Worm (Caenorhabditis elegans): ENCODE data around the gene C27D6.1.
A peak's percentile ranks its signal among the peaks of the same experiment; 100 is the strongest.

Gene C27D6.1

DNA sequence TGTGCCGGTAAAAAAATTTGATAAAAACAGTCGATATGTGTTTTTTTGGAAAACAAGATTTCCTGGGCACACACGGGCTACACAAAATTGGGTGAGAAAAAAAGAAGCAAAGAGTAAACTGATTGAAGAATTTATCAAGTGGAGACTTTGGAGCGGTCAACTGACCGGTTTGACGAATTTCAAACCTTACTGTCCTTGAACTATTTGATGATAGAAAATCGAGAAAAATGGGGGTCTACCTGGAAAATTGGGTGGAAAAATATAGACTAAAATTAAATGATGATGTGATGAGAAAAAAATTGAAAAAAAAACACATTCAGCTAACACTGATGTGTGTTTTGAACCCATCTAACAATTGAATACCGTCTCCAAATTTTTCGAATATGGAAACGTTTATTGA is 38.3 kb downstream of the C27D6.1 start, which contains the start of gene C34F11.8 (continued):
- no peak for TF ChIP-seq fkh-10 (GFP tag; optimal IDR thresholded peaks at IDR 0.05)
- TF ChIP-seq nhr-71 (tag; optimal IDR thresholded peaks at IDR 0.05) = peak; percentile 58
- no peak for TF ChIP-seq ceh-82 (tag; optimal IDR thresholded peaks at IDR 0.05)
- TF ChIP-seq elt-3 (tag; optimal IDR thresholded peaks at IDR 0.05) = peak in 2 of 6 experiments; percentile 38 to 78
- TF ChIP-seq grh-1 (GFP tag; IDR thresholded peaks at IDR 0.05) = peak; percentile 38; the same call in 1 of the 2 replicates

DNA sequence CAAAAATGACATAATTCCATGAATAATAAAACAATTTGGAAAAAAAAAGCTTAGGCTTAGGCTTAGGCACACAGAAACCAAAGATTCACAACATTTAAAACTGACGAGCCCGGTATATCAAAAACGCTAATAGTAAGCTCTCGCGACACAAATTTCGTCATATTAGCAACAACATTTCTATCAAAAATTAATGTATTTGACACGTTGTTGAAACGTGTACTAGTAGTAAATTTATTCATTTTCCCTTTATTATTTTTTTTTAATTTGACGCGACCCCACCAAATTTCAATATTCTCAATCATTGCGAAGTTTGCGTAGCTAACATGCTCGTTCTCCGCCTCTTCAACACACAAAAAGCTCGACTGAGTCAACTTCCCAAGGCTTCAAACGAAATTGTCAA is 39.4 kb downstream of the C27D6.1 start, which contains the start of gene C34F11.2:
C34F11.2 (plus strand) TSS at position 301 of the 400 bp plus-strand sequence.
- TF ChIP-seq lin-35 (GFP tag; optimal IDR thresholded peaks at IDR 0.05) (no peak), vab-15 (tag; optimal IDR thresholded peaks at IDR 0.05) (no peak), fkh-4 (tag; optimal IDR thresholded peaks at IDR 0.05; ENCODE audit: borderline replicate concordance) (no peak), dsc-1 (tag; optimal IDR thresholded peaks at IDR 0.05) (no peak), snu-23 (GFP tag; optimal IDR thresholded peaks at IDR 0.05) (no peak), C04F5.9 (tag; optimal IDR thresholded peaks at IDR 0.05) (no peak), ces-1 (GFP tag; optimal IDR thresholded peaks at IDR 0.05) (no peak), ceh-8 (GFP tag; optimal IDR thresholded peaks at IDR 0.05) (no peak), ztf-11 (tag; optimal IDR thresholded peaks at IDR 0.05) (no peak), ceh-63 (GFP tag; optimal IDR thresholded peaks at IDR 0.05) (no peak), snpc-4 (tag; optimal IDR thresholded peaks at IDR 0.05) (no peak), zag-1 (tag; optimal IDR thresholded peaks at IDR 0.05) (no peak)

DNA sequence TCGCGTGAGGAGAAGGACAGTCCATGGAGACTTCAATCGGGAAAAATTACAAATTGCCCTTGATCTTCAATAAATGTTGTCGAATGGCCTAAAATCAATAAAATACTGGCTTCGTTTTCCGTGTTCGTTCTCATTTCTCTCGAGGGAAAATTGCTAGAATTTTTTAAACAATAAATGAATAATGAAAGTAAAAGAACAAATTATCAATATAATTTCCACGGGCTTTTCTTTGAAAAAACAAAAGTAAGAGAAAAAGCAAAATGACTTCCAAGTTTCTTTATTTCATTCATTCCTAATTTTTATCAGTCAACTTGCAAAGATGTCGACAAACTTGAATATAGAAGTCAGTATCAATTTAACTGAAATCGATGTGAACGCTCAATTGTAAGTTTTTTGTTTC is 40.1 kb downstream of the C27D6.1 start, which contains the start of gene C34F11.1:
C34F11.1 (plus strand) TSS at position 301 of the 400 bp plus-strand sequence.
- TF ChIP-seq nhr-12 (tag; optimal IDR thresholded peaks at IDR 0.05) (no peak), hlh-4 (tag; optimal IDR thresholded peaks at IDR 0.05) (no peak), tbx-2 (tag; optimal IDR thresholded peaks at IDR 0.05) (no peak), skn-1 (tag; optimal IDR thresholded peaks at IDR 0.05) (no peak), egl-27 (tag; optimal IDR thresholded peaks at IDR 0.05) (no peak), dpl-1 (GFP tag; optimal IDR thresholded peaks at IDR 0.05) (no peak), nhr-90 (tag; optimal IDR thresholded peaks at IDR 0.05; ENCODE audit: poor library complexity) (no peak), nhr-71 (tag; optimal IDR thresholded peaks at IDR 0.05) (no peak), ceh-63 (GFP tag; optimal IDR thresholded peaks at IDR 0.05) (no peak), mef-2 (tag; optimal IDR thresholded peaks at IDR 0.05) (no peak), hlh-17 (GFP tag; optimal IDR thresholded peaks at IDR 0.05; ENCODE audit: borderline replicate concordance) (no peak), jun-1 (tag; optimal IDR thresholded peaks at IDR 0.05) (no peak), pag-3 (tag; optimal IDR thresholded peaks at IDR 0.05; ENCODE audit: borderline replicate concordance, insufficient read depth) (no peak), pax-3 (tag; optimal IDR thresholded peaks at IDR 0.05) (no peak), tlp-1 (tag; optimal IDR thresholded peaks at IDR 0.05) (no peak)

DNA sequence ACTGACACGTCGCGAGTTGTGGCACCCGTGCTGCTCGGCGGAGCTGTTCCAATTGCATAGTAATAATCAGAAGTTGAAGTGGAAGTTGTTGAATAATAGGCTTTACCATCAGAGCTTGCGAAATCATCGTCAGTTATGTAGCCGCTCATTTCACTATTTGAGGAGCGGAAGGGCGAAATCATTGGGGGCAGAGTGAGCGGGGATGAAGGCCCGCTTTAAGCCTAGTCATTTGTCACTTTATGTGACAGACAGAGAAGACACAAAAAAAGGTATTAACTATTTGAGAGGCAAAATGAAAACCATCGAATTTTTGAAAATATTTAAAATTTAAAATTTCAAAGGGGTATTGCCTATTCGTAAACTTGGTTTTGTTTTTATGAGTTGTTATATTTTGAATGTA is 45.8 kb downstream of the C27D6.1 start:
- TF ChIP-seq efl-1 (optimal IDR thresholded peaks at IDR 0.05) (no peak), efl-1 (GFP tag; optimal IDR thresholded peaks at IDR 0.05 in 1 of 2) (peak in 1 of 2 experiments; percentile 58), F16B12.6 (tag; optimal IDR thresholded peaks at IDR 0.05) (no peak), lin-14 (GFP tag; optimal IDR thresholded peaks at IDR 0.05) (no peak)

DNA sequence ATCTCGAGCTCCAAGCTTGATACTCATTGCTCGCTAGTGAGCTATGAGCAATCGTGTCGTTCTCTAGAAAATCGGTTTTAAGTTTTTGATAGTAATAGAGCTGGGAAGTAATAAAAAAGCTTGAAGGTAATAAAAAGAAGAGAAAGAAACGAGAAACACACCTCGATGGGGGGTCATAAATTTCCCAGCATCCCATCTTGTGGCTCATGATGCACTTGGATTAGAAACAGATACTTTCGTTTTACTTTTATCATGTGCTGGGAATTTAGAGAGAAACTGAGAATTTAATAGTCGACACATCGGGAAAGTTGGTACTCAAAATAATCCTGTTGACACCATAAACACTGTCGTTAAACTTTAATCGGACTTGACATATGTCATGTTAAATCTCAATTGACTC is 48.1 kb downstream of the C27D6.1 start:
- TF ChIP-seq irx-1 (tag; optimal IDR thresholded peaks at IDR 0.05) = no peak
- no peak for TF ChIP-seq dpl-1 (GFP tag; optimal IDR thresholded peaks at IDR 0.05)
- TF ChIP-seq nhr-47 (tag; optimal IDR thresholded peaks at IDR 0.05) = no peak
- peak; percentile 65 for TF ChIP-seq rnt-1 (tag; optimal IDR thresholded peaks at IDR 0.05)
- no peak for TF ChIP-seq fos-1 (tag; optimal IDR thresholded peaks at IDR 0.05)
- peak; percentile 96 for TF ChIP-seq dsc-1 (tag; optimal IDR thresholded peaks at IDR 0.05)
- TF ChIP-seq unc-62 (GFP tag; optimal IDR thresholded peaks at IDR 0.05) = no peak
- TF ChIP-seq ceh-90 (tag; optimal IDR thresholded peaks at IDR 0.05) = no peak
- peak; percentile 73 for TF ChIP-seq fkh-4 (tag; optimal IDR thresholded peaks at IDR 0.05; ENCODE audit: borderline replicate concordance)
- no peak for TF ChIP-seq pax-3 (tag; optimal IDR thresholded peaks at IDR 0.05)
- no peak for TF ChIP-seq hlh-4 (tag; optimal IDR thresholded peaks at IDR 0.05)
- TF ChIP-seq jun-1 (tag; optimal IDR thresholded peaks at IDR 0.05) = no peak
- no peak for TF ChIP-seq lir-3 (tag; optimal IDR thresholded peaks at IDR 0.05; ENCODE audit: poor library complexity)
- TF ChIP-seq ceh-8 (GFP tag; optimal IDR thresholded peaks at IDR 0.05) = no peak
- no peak for TF ChIP-seq swsn-7 (tag; optimal IDR thresholded peaks at IDR 0.05)
- no peak for TF ChIP-seq egl-27 (tag; optimal IDR thresholded peaks at IDR 0.05)
- TF ChIP-seq nhr-28 (tag; optimal IDR thresholded peaks at IDR 0.05) = no peak
- no peak for TF ChIP-seq ceh-88 (GFP tag; IDR thresholded peaks at IDR 0.05)
- no peak for TF ChIP-seq nhr-76 (tag; optimal IDR thresholded peaks at IDR 0.05)

All from whole organism, L1 larva.